Fruit fly (Drosophila melanogaster): ENCODE measurements around the gene MP1.

DNA sequence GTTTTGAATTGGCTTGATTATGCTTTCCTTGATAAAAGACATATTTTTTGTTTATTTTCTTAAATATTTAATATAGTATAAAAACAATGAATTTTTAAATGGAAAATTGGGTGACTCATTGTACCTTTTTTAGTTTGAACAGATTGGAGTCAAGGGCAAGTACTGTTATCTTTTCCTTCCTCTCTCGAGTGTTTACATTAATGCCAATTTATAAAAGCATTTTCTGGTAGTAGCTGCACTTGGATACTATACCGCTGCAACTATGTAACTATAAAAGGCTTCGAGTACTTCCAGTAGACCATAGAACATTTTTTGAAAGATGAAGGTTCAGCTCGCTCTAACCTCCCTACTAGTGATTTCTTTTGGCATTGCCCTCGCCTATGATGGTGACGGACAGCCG lies 27.1 kb downstream of the MP1 start, which contains the start of gene CG14645:
- no peak for TF ChIP-seq Pif1B (GFP tag; optimal IDR thresholded peaks at IDR 0.05)
- no peak for TF ChIP-seq gl (tag; optimal IDR thresholded peaks at IDR 0.05)
- TF ChIP-seq CG34367 (tag; optimal IDR thresholded peaks at IDR 0.05) = no peak
- TF ChIP-seq CG4496 (GFP tag; IDR thresholded peaks at IDR 0.05) = no peak
- no peak for TF ChIP-seq Snoo (tag; optimal IDR thresholded peaks at IDR 0.05)
- TF ChIP-seq CG8159 (tag; optimal IDR thresholded peaks at IDR 0.05) = no peak
- TF ChIP-seq CG13204 (GFP tag; optimal IDR thresholded peaks at IDR 0.05) = no peak
- no peak for TF ChIP-seq D1 (tag; optimal IDR thresholded peaks at IDR 0.05)
- TF ChIP-seq Ets98B (GFP tag; IDR thresholded peaks at IDR 0.05) = no peak
- no peak for TF ChIP-seq CG8301 (tag; optimal IDR thresholded peaks at IDR 0.05)
- TF ChIP-seq CG17806 (tag; optimal IDR thresholded peaks at IDR 0.05) = no peak
